Fruit fly (Drosophila melanogaster) whole organism, embryonic: Measurements from ENCODE around the gene CG10866.

Experiments used
- Adf1 ChIP-seq: fragments of 200-800 bp; sonication (Bioruptor generic); IDR thresholded peaks from 2 replicates; pipeline ENCODE4 v1.3.6; 2022; ENCODE audit warnings: missing biosample characterization, missing genetic modification characterization
- CG10147 ChIP-seq: fragments of 200-800 bp; sonication (Bioruptor generic); optimal IDR thresholded peaks from 2 replicates; lab custom pipeline; 2019; ENCODE audit warnings: missing biosample characterization, mild to moderate bottlenecking, missing genetic modification characterization, moderate library complexity
- CG10267 ChIP-seq: fragments of 200-800 bp; sonication (Bioruptor generic); optimal IDR thresholded peaks from 2 replicates; lab custom pipeline; 2018; ENCODE audit warnings: missing biosample characterization, mild to moderate bottlenecking, missing genetic modification characterization, moderate library complexity
- CG11085 ChIP-seq: fragments of 200-800 bp; sonication (Bioruptor generic); IDR thresholded peaks from 2 replicates; pipeline ENCODE4 v1.3.6; 2022; ENCODE audit warnings: missing biosample characterization, missing genetic modification characterization
- CG12299 ChIP-seq: fragments of 200-800 bp; sonication (Bioruptor generic); optimal IDR thresholded peaks from 2 replicates; lab custom pipeline; 2018; ENCODE audit warnings: missing biosample characterization, mild to moderate bottlenecking, missing genetic modification characterization
- CG14667 ChIP-seq: fragments of 200-800 bp; sonication (Bioruptor generic); IDR thresholded peaks from 2 replicates; pipeline ENCODE4 v1.3.6; 2022; ENCODE audit warnings: missing biosample characterization, missing genetic modification characterization
- CG17359 ChIP-seq: fragments of 200-800 bp; sonication (Bioruptor generic); optimal IDR thresholded peaks from 3 replicates; lab custom pipeline; 2018; ENCODE audit warnings: missing biosample characterization, mild to moderate bottlenecking, missing genetic modification characterization, moderate library complexity
- CG17568 ChIP-seq: fragments of 200-800 bp; sonication (Bioruptor generic); optimal IDR thresholded peaks from 2 replicates; lab custom pipeline; 2018; ENCODE audit warnings: missing biosample characterization, mild to moderate bottlenecking, missing genetic modification characterization, moderate library complexity
- CG34224 ChIP-seq: fragments of 200-800 bp; sonication (Bioruptor generic); IDR thresholded peaks from 3 replicates; pipeline ENCODE4 v1.3.6; 2022; ENCODE audit warnings: missing biosample characterization, missing genetic modification characterization; ENCODE audit not compliant: partially characterized antibody
- CG3838 ChIP-seq: fragments of 200-800 bp; sonication (Bioruptor generic); optimal IDR thresholded peaks from 3 replicates; lab custom pipeline; 2016; ENCODE audit warnings: missing biosample characterization, missing genetic modification characterization
- CG4282 ChIP-seq: fragments of 200-800 bp; sonication (Bioruptor generic); optimal IDR thresholded peaks from 2 replicates; lab custom pipeline; 2016; ENCODE audit warnings: missing biosample characterization, missing genetic modification characterization
- CG4730 ChIP-seq: fragments of 200-800 bp; sonication (Bioruptor generic); IDR thresholded peaks from 2 replicates; pipeline ENCODE4 v1.3.6; 2022; ENCODE audit warnings: missing biosample characterization, missing genetic modification characterization
- CG7357 ChIP-seq: fragments of 200-800 bp; sonication (Bioruptor generic); IDR thresholded peaks from 3 replicates; pipeline ENCODE4 v1.3.6; 2022; ENCODE audit warnings: missing biosample characterization, missing genetic modification characterization
- CHES-1-like ChIP-seq: fragments of 200-800 bp; sonication (Bioruptor generic); optimal IDR thresholded peaks from 2 replicates; lab custom pipeline; 2016; ENCODE audit warnings: missing biosample characterization, missing genetic modification characterization
- CrebB ChIP-seq: fragments of 200-800 bp; sonication (Bioruptor generic); optimal IDR thresholded peaks from 3 replicates; lab custom pipeline; 2018; ENCODE audit warnings: missing biosample characterization, mild to moderate bottlenecking, missing genetic modification characterization
- Dbx ChIP-seq: fragments of 200-800 bp; sonication (Bioruptor generic); IDR thresholded peaks from 3 replicates; pipeline ENCODE4 v1.3.6; 2022; ENCODE audit warnings: missing biosample characterization, missing genetic modification characterization
- Deaf1 ChIP-seq: fragments of 200-800 bp; optimal IDR thresholded peaks from 3 replicates; lab custom pipeline; 2019; ENCODE audit warnings: missing biosample characterization, mild to moderate bottlenecking, missing genetic modification characterization, moderate library complexity
- Dll ChIP-seq: fragments of 200-800 bp; sonication (Bioruptor generic); IDR thresholded peaks from 4 replicates; pipeline ENCODE4 v1.3.6; 2022; ENCODE audit warnings: missing biosample characterization, missing genetic modification characterization; ENCODE audit not compliant: partially characterized antibody
- Doc3 ChIP-seq: fragments of 200-800 bp; sonication (Bioruptor generic); IDR thresholded peaks from 3 replicates; pipeline ENCODE4 v1.3.6; 2022; ENCODE audit warnings: missing biosample characterization, missing genetic modification characterization; ENCODE audit not compliant: partially characterized antibody
- Lpt ChIP-seq: fragments of >200 bp; optimal IDR thresholded peaks from 2 replicates; lab custom pipeline; 2018; ENCODE audit warnings: missing biosample characterization, missing genetic modification characterization
- PHDP ChIP-seq: fragments of 200-800 bp; sonication (Bioruptor generic); optimal IDR thresholded peaks from 3 replicates; lab custom pipeline; 2018; ENCODE audit warnings: missing biosample characterization, mild to moderate bottlenecking, missing genetic modification characterization, moderate library complexity
- Sin3A ChIP-seq: fragments of >200 bp; optimal IDR thresholded peaks from 2 replicates; lab custom pipeline; 2018
- Sox102F ChIP-seq: fragments of 200-800 bp; sonication (Bioruptor generic); optimal IDR thresholded peaks from 2 replicates; lab custom pipeline; 2018; ENCODE audit warnings: missing biosample characterization, mild to moderate bottlenecking, missing genetic modification characterization, moderate library complexity
- YL-1 ChIP-seq: fragments of 200-800 bp; sonication (Bioruptor generic); optimal IDR thresholded peaks from 3 replicates; lab custom pipeline; 2017; ENCODE audit warnings: missing biosample characterization, mild to moderate bottlenecking, missing genetic modification characterization
- ab ChIP-seq: fragments of 200-800 bp; sonication (Bioruptor generic); optimal IDR thresholded peaks from 2 replicates; lab custom pipeline; 2016; ENCODE audit warnings: missing biosample characterization, missing genetic modification characterization
- az2 ChIP-seq: fragments of 200-800 bp; sonication (Bioruptor generic); optimal IDR thresholded peaks from 3 replicates; lab custom pipeline; 2016; ENCODE audit warnings: missing biosample characterization, missing genetic modification characterization
- bbx ChIP-seq: fragments of 200-800 bp; sonication (Bioruptor generic); IDR thresholded peaks from 2 replicates; pipeline ENCODE4 v1.3.6; 2022; ENCODE audit warnings: missing biosample characterization, missing genetic modification characterization; ENCODE audit not compliant: partially characterized antibody
- cad ChIP-seq: fragments of >200 bp; optimal IDR thresholded peaks from 2 replicates; lab custom pipeline; 2017; ENCODE audit warnings: missing biosample characterization, missing genetic modification characterization
- caup ChIP-seq: fragments of 200-800 bp; sonication (Bioruptor generic); optimal IDR thresholded peaks from 3 replicates; lab custom pipeline; 2017; ENCODE audit warnings: missing biosample characterization, mild to moderate bottlenecking, missing genetic modification characterization, moderate library complexity; ENCODE audit not compliant: severe bottlenecking
- corto ChIP-seq: fragments of 200-800 bp; sonication (Bioruptor generic); optimal IDR thresholded peaks from 2 replicates; lab custom pipeline; 2016; ENCODE audit warnings: missing biosample characterization, mild to moderate bottlenecking, missing genetic modification characterization, moderate library complexity
- cwo ChIP-seq: fragments of 200-800 bp; sonication (Bioruptor generic); optimal IDR thresholded peaks from 3 replicates; lab custom pipeline; 2017; ENCODE audit warnings: missing biosample characterization, missing genetic modification characterization, mild to moderate bottlenecking, moderate library complexity, missing genetic modification reagents
- dan ChIP-seq: fragments of 200-800 bp; sonication (Bioruptor generic); IDR thresholded peaks from 2 replicates; pipeline ENCODE4 v1.3.6; 2022; ENCODE audit warnings: missing biosample characterization, missing genetic modification characterization
- fd64A ChIP-seq: fragments of 200-800 bp; sonication (Bioruptor generic); optimal IDR thresholded peaks from 3 replicates; lab custom pipeline; 2018; ENCODE audit warnings: missing biosample characterization, mild to moderate bottlenecking, missing genetic modification characterization
- gce ChIP-seq: fragments of 200-800 bp; sonication (Bioruptor generic); IDR thresholded peaks from 3 replicates; pipeline ENCODE4 v1.3.6; 2022; ENCODE audit warnings: missing biosample characterization, missing genetic modification characterization
- gcm ChIP-seq: fragments of 200-800 bp; sonication (Bioruptor generic); optimal IDR thresholded peaks from 2 replicates; lab custom pipeline; 2019; ENCODE audit warnings: missing biosample characterization, mild to moderate bottlenecking, missing genetic modification characterization, moderate library complexity
- grau ChIP-seq: fragments of 200-800 bp; optimal IDR thresholded peaks from 3 replicates; lab custom pipeline; 2019; ENCODE audit warnings: missing biosample characterization, mild to moderate bottlenecking, missing genetic modification characterization, moderate library complexity
- her ChIP-seq: fragments of 200-800 bp; sonication (Bioruptor generic); optimal IDR thresholded peaks from 2 replicates; lab custom pipeline; 2016; ENCODE audit warnings: missing biosample characterization, missing genetic modification characterization
- hkb ChIP-seq, 2 experiments: fragments of 200-800 bp in 1 of 2; fragments of >200 bp in 1 of 2; sonication (Bioruptor generic) in 1 of 2; IDR thresholded peaks in 1 of 2; optimal IDR thresholded peaks in 1 of 2; 2 replicates each; pipeline versions ENCODE4 v1.3.6 to Lab custom; 2017 to 2022; ENCODE audit warnings: missing biosample characterization in 1 of 2, missing genetic modification characterization in 1 of 2
- jigr1 ChIP-seq: fragments of 200-800 bp; sonication (Bioruptor generic); IDR thresholded peaks from 3 replicates; pipeline ENCODE4 v1.3.6; 2022; ENCODE audit warnings: missing biosample characterization, missing genetic modification characterization
- knrl ChIP-seq: fragments of 200-800 bp; sonication (Bioruptor generic); IDR thresholded peaks from 3 replicates; pipeline ENCODE4 v1.3.6; 2022; ENCODE audit warnings: missing biosample characterization, missing genetic modification characterization; ENCODE audit not compliant: partially characterized antibody
- mld ChIP-seq: fragments of 200-800 bp; sonication (Bioruptor generic); IDR thresholded peaks from 3 replicates; pipeline ENCODE4 v1.3.6; 2022; ENCODE audit warnings: missing biosample characterization, missing genetic modification characterization; ENCODE audit not compliant: partially characterized antibody
- phol ChIP-seq: fragments of 200-800 bp; sonication (Bioruptor generic); optimal IDR thresholded peaks from 3 replicates; lab custom pipeline; 2018; ENCODE audit warnings: missing biosample characterization, mild to moderate bottlenecking, missing genetic modification characterization, moderate library complexity
- ro ChIP-seq: fragments of 200-800 bp; sonication (Bioruptor generic); IDR thresholded peaks from 2 replicates; pipeline ENCODE4 v1.3.6; 2022; ENCODE audit warnings: missing biosample characterization, missing genetic modification characterization
- seq ChIP-seq: fragments of 200-800 bp; sonication (Bioruptor generic); IDR thresholded peaks from 2 replicates; pipeline ENCODE4 v1.3.6; 2022; ENCODE audit warnings: missing biosample characterization, missing genetic modification characterization
- slbo ChIP-seq: fragments of 200-800 bp; sonication (Bioruptor generic); IDR thresholded peaks from 2 replicates; pipeline ENCODE4 v1.3.6; 2022; ENCODE audit warnings: missing biosample characterization, missing genetic modification characterization
- ssp ChIP-seq: fragments of 200-800 bp; sonication (Bioruptor generic); IDR thresholded peaks from 2 replicates; pipeline ENCODE4 v1.3.6; 2022; ENCODE audit warnings: missing biosample characterization, missing genetic modification characterization
- tll ChIP-seq, 2 experiments: fragments of 200-800 bp in 1 of 2; fragments of >200 bp in 1 of 2; sonication (Bioruptor generic) in 1 of 2; optimal IDR thresholded peaks; 2 replicates each; lab custom pipeline; 2017 to 2019; ENCODE audit warnings: missing biosample characterization in 2 of 2, missing genetic modification characterization in 2 of 2, mild to moderate bottlenecking in 1 of 2, moderate library complexity in 1 of 2
- ttk ChIP-seq: fragments of 200-800 bp; sonication (Bioruptor generic); IDR thresholded peaks from 2 replicates; pipeline ENCODE4 v2.1.2; 2022; ENCODE audit warnings: missing biosample characterization, missing genetic modification characterization
- twi ChIP-seq: fragments of 200-800 bp; optimal IDR thresholded peaks from 2 replicates; lab custom pipeline; 2019; ENCODE audit warnings: missing biosample characterization, mild to moderate bottlenecking, missing genetic modification characterization, moderate library complexity

Gene CG10866

dm6 chr3L:3977622-3978355, 40.0 kb upstream of the CG10866 start (continued):
- TF ChIP-seq Sox102F (GFP tag; lab: Kevin White, UChicago), result no peak
- no peak for TF ChIP-seq CG7357
- TF ChIP-seq ab (GFP tag; lab: Kevin White, UChicago), result no peak
- no peak for TF ChIP-seq bbx (GFP tag; lab: Robert Waterston, UW)
- no peak for TF ChIP-seq Doc3 (GFP tag; lab: Robert Waterston, UW)
- TF ChIP-seq hkb (optimal IDR thresholded peaks at IDR 0.05; lab: Kevin White, UChicago), result no peak
- no peak for TF ChIP-seq hkb (GFP tag; IDR thresholded peaks at IDR 0.05; lab: Robert Waterston, UW)
- TF ChIP-seq ssp (GFP tag; lab: Robert Waterston, UW), result no peak
- no peak for TF ChIP-seq CG4282 (GFP tag; lab: Kevin White, UChicago)
- TF ChIP-seq ro (GFP tag; lab: Robert Waterston, UW), result no peak
- TF ChIP-seq CG17568 (GFP tag; lab: Kevin White, UChicago), result no peak
- TF ChIP-seq PHDP, result no peak
- no peak for TF ChIP-seq Lpt (GFP tag; lab: Kevin White, UChicago)
- TF ChIP-seq Deaf1 (tag; lab: Kevin White, UChicago), result no peak
- no peak for TF ChIP-seq Dbx
- TF ChIP-seq phol (tag; lab: Kevin White, UChicago), result peak; percentile 60
- no peak for TF ChIP-seq CrebB (tag; lab: Kevin White, UChicago)
- peak; percentile 38 for TF ChIP-seq grau (tag; lab: Kevin White, UChicago)
- no peak for TF ChIP-seq CG14667 (GFP tag; lab: Robert Waterston, UW)
- no peak for TF ChIP-seq her (GFP tag; lab: Kevin White, UChicago)
- no peak for TF ChIP-seq jigr1
- no peak for TF ChIP-seq knrl (GFP tag; lab: Robert Waterston, UW)
- no peak for TF ChIP-seq CG34224 (GFP tag; lab: Robert Waterston, UW)
- TF ChIP-seq Sin3A (lab: Kevin White, UChicago), result no peak
- TF ChIP-seq CHES-1-like (GFP tag; lab: Kevin White, UChicago), result no peak
- TF ChIP-seq CG4730 (GFP tag; lab: Robert Waterston, UW), result no peak
- no peak for TF ChIP-seq fd64A (GFP tag; lab: Kevin White, UChicago)
- TF ChIP-seq twi (tag; lab: Kevin White, UChicago), result peak; percentile 2
- TF ChIP-seq tll (GFP tag; optimal IDR thresholded peaks at IDR 0.05; lab: Kevin White, UChicago), result peak in 1 of 2 experiments; percentile 54
- no peak for TF ChIP-seq cad
- peak; percentile 64 for TF ChIP-seq CG10267 (tag; lab: Kevin White, UChicago)
- TF ChIP-seq gce (GFP tag; lab: Robert Waterston, UW), result no peak
- no peak for TF ChIP-seq CG10147 (GFP tag; lab: Kevin White, UChicago)
- no peak for TF ChIP-seq CG3838 (GFP tag; lab: Kevin White, UChicago)
- peak; percentile 19 for TF ChIP-seq gcm (GFP tag; lab: Kevin White, UChicago)
- TF ChIP-seq az2, result peak; percentile 18
- TF ChIP-seq CG12299 (tag; lab: Kevin White, UChicago), result no peak
- TF ChIP-seq corto, result no peak
- TF ChIP-seq YL-1 (GFP tag; lab: Kevin White, UChicago), result no peak
- TF ChIP-seq seq (GFP tag; lab: Robert Waterston, UW), result no peak
- no peak for TF ChIP-seq Adf1 (GFP tag; lab: Robert Waterston, UW)
- TF ChIP-seq cwo, result no peak
- no peak for TF ChIP-seq caup (GFP tag; lab: Kevin White, UChicago)
- TF ChIP-seq Dll (GFP tag; lab: Robert Waterston, UW), result no peak
- TF ChIP-seq mld (GFP tag; lab: Robert Waterston, UW), result no peak
- TF ChIP-seq CG17359 (tag; lab: Kevin White, UChicago), result no peak
- no peak for TF ChIP-seq dan (GFP tag; lab: Robert Waterston, UW)
- TF ChIP-seq ttk (GFP tag; lab: Robert Waterston, UW), result no peak
- no peak for TF ChIP-seq slbo (GFP tag; lab: Robert Waterston, UW)
- TF ChIP-seq CG11085 (GFP tag; lab: Robert Waterston, UW), result no peak
